Worm (Caenorhabditis elegans) whole organism, young adult: ENCODE data around the gene glb-29.

Experiments used
- B0336.3 ChIP-seq: fragments of 200-800 bp; sonication (Bioruptor generic); IDR thresholded peaks from 2 replicates; pipeline ENCODE4 v1.3.6; 2022; ENCODE audit warnings: missing genetic modification characterization, missing compliant biosample characterization
- F23B12.7 ChIP-seq: sonication (generic microtip); optimal IDR thresholded peaks from 2 replicates; lab custom pipeline; 2017; ENCODE audit warnings: missing genetic modification characterization, mild to moderate bottlenecking, missing compliant biosample characterization, antibody characterized with exemption, moderate library complexity; ENCODE audit not compliant: insufficient read depth
- F39B2.1 ChIP-seq: fragments of 200-800 bp; sonication (Bioruptor generic); IDR thresholded peaks from 2 replicates; pipeline ENCODE4 v1.3.6; 2022; ENCODE audit warnings: missing genetic modification reagents, missing genetic modification characterization, missing compliant biosample characterization
- F49E8.2 ChIP-seq: sonication (generic microtip); optimal IDR thresholded peaks from 3 replicates; lab custom pipeline; 2017; ENCODE audit warnings: missing genetic modification characterization, mild to moderate bottlenecking, missing compliant biosample characterization, antibody characterized with exemption, moderate library complexity; ENCODE audit not compliant: insufficient read depth
- F55B11.4 ChIP-seq: sonication (generic microtip); optimal IDR thresholded peaks from 2 replicates; lab custom pipeline; 2016; ENCODE audit warnings: missing compliant biosample characterization, missing genetic modification characterization, borderline replicate concordance; ENCODE audit not compliant: insufficient read depth
- F57A8.1 ChIP-seq: fragments of 200-800 bp; sonication (Bioruptor generic); optimal IDR thresholded peaks from 2 replicates; lab custom pipeline; 2018; ENCODE audit warnings: mild to moderate bottlenecking, missing genetic modification characterization, moderate library complexity, missing compliant biosample characterization
- Y53F4B.3 ChIP-seq: fragments of 200-800 bp; sonication (Bioruptor generic); IDR thresholded peaks from 2 replicates; pipeline ENCODE4 v1.3.6; 2022; ENCODE audit warnings: missing genetic modification reagents, missing genetic modification characterization, missing compliant biosample characterization
- Y67H2A.10 ChIP-seq: fragments of 200-800 bp; sonication (Bioruptor generic); conservative IDR thresholded peaks from 2 replicates; pipeline ENCODE4 v1.3.6; 2022; ENCODE audit warnings: missing genetic modification reagents, missing genetic modification characterization, missing compliant biosample characterization
- Y79H2A.3 ChIP-seq: fragments of 200-800 bp; sonication (Bioruptor generic); conservative IDR thresholded peaks from 2 replicates; pipeline ENCODE4 v1.3.6; 2022; ENCODE audit warnings: missing genetic modification reagents, missing genetic modification characterization, missing compliant biosample characterization
- Y95B8A.8 ChIP-seq: fragments of 200-800 bp; sonication (Bioruptor generic); IDR thresholded peaks from 2 replicates; pipeline ENCODE4 v1.3.6; 2022; ENCODE audit warnings: missing genetic modification reagents, missing genetic modification characterization, missing compliant biosample characterization
- akir-1 ChIP-seq: fragments of 200-800 bp; sonication (Bioruptor generic); optimal IDR thresholded peaks from 2 replicates; lab custom pipeline; 2018; ENCODE audit warnings: mild to moderate bottlenecking, missing genetic modification characterization, moderate library complexity, missing compliant biosample characterization
- aptf-2 ChIP-seq: fragments of 200-800 bp; sonication (Bioruptor generic); conservative IDR thresholded peaks from 2 replicates; pipeline ENCODE4 v1.3.6; 2022; ENCODE audit warnings: missing genetic modification reagents, missing genetic modification characterization, missing compliant biosample characterization
- attf-3 ChIP-seq: fragments of 200-800 bp; sonication (Bioruptor generic); conservative IDR thresholded peaks from 2 replicates; pipeline ENCODE4 v1.3.6; 2022; ENCODE audit warnings: missing genetic modification reagents, missing genetic modification characterization, missing compliant biosample characterization
- bed-2 ChIP-seq: fragments of 200-800 bp; sonication (Bioruptor generic); IDR thresholded peaks from 2 replicates; pipeline ENCODE4 v1.3.6; 2022; ENCODE audit warnings: missing genetic modification reagents, missing genetic modification characterization, missing compliant biosample characterization
- ccch-3 ChIP-seq: fragments of 200-800 bp; sonication (Bioruptor generic); optimal IDR thresholded peaks from 2 replicates; lab custom pipeline; 2018; ENCODE audit warnings: mild to moderate bottlenecking, missing genetic modification characterization, missing compliant biosample characterization
- cebp-2 ChIP-seq: fragments of 200-800 bp; sonication (Bioruptor generic); IDR thresholded peaks from 2 replicates; pipeline ENCODE4 v1.3.6; 2022; ENCODE audit warnings: missing genetic modification characterization, missing compliant biosample characterization
- ceh-79 ChIP-seq: sonication (generic microtip); optimal IDR thresholded peaks from 2 replicates; lab custom pipeline; 2017; ENCODE audit warnings: mild to moderate bottlenecking, missing genetic modification characterization, missing compliant biosample characterization
- ceh-91 ChIP-seq: fragments of 200-800 bp; sonication (Bioruptor generic); IDR thresholded peaks from 2 replicates; pipeline ENCODE4 v1.3.6; 2022; ENCODE audit warnings: missing genetic modification reagents, missing genetic modification characterization, missing compliant biosample characterization
- chd-7 ChIP-seq: sonication (generic microtip); optimal IDR thresholded peaks from 2 replicates; lab custom pipeline; 2016; ENCODE audit warnings: mild to moderate bottlenecking, missing genetic modification characterization, moderate library complexity, missing compliant biosample characterization
- efl-1 ChIP-seq: fragments of 150-350 bp; optimal IDR thresholded peaks from 2 replicates; lab custom pipeline; 2014; ENCODE audit warnings: missing biosample characterization, missing genetic modification reagents, missing genetic modification characterization
- egrh-3 ChIP-seq: fragments of 200-800 bp; sonication (Bioruptor generic); IDR thresholded peaks from 2 replicates; pipeline ENCODE4 v1.3.6; 2022; ENCODE audit warnings: missing genetic modification reagents, missing genetic modification characterization, missing compliant biosample characterization
- ekl-4 ChIP-seq: fragments of 200-800 bp; sonication (Bioruptor generic); IDR thresholded peaks from 2 replicates; pipeline ENCODE4 v1.3.6; 2022; ENCODE audit warnings: missing genetic modification reagents, missing genetic modification characterization, missing compliant biosample characterization
- ets-4 ChIP-seq: fragments of 200-800 bp; sonication (Bioruptor generic); optimal IDR thresholded peaks from 2 replicates; lab custom pipeline; 2018; ENCODE audit warnings: mild to moderate bottlenecking, missing genetic modification characterization, missing compliant biosample characterization
- fkh-3 ChIP-seq: sonication (generic microtip); optimal IDR thresholded peaks from 2 replicates; lab custom pipeline; 2016; ENCODE audit warnings: mild to moderate bottlenecking, missing genetic modification characterization, missing compliant biosample characterization
- him-1 ChIP-seq: sonication (generic microtip); optimal IDR thresholded peaks from 2 replicates; lab custom pipeline; 2016; ENCODE audit warnings: missing genotype, missing genetic modification reagents, missing genetic modification characterization, missing compliant biosample characterization
- hlh-12 ChIP-seq: sonication (generic microtip); optimal IDR thresholded peaks from 2 replicates; lab custom pipeline; 2016; ENCODE audit warnings: missing genetic modification characterization, missing compliant biosample characterization
- hlh-26 ChIP-seq: fragments of 200-800 bp; sonication (Bioruptor generic); conservative IDR thresholded peaks from 2 replicates; pipeline ENCODE4 v1.3.6; 2022; ENCODE audit warnings: missing genetic modification reagents, missing genetic modification characterization, missing compliant biosample characterization
- hrde-1 ChIP-seq: sonication (generic microtip); optimal IDR thresholded peaks from 2 replicates; lab custom pipeline; 2016; ENCODE audit warnings: missing genetic modification characterization, mild to moderate bottlenecking, missing compliant biosample characterization, moderate library complexity, missing genotype, missing genetic modification reagents, borderline replicate concordance
- hsf-1 ChIP-seq: fragments of 200-800 bp; sonication (Bioruptor generic); IDR thresholded peaks from 2 replicates; pipeline ENCODE4 v1.3.6; 2022; ENCODE audit warnings: missing genetic modification reagents, missing genetic modification characterization, missing compliant biosample characterization
- lag-1 ChIP-seq: fragments of 200-800 bp; sonication (Bioruptor generic); IDR thresholded peaks from 2 replicates; pipeline ENCODE4 v1.3.6; 2022; ENCODE audit warnings: missing genetic modification reagents, missing genetic modification characterization, missing compliant biosample characterization
- lin-26 ChIP-seq: fragments of 200-800 bp; sonication (Bioruptor generic); IDR thresholded peaks from 2 replicates; pipeline ENCODE4 v1.3.6; 2022; ENCODE audit warnings: missing genetic modification reagents, missing genetic modification characterization, missing compliant biosample characterization
- lin-54 ChIP-seq: fragments of 200-800 bp; sonication (Bioruptor generic); optimal IDR thresholded peaks from 2 replicates; lab custom pipeline; 2018; ENCODE audit warnings: mild to moderate bottlenecking, missing genetic modification characterization, missing compliant biosample characterization
- lsy-27 ChIP-seq: sonication (generic microtip); optimal IDR thresholded peaks from 2 replicates; lab custom pipeline; 2017; ENCODE audit warnings: missing genetic modification characterization, mild to moderate bottlenecking, missing compliant biosample characterization, antibody characterized with exemption, missing genotype, borderline replicate concordance; ENCODE audit not compliant: insufficient read depth
- mes-4 ChIP-seq: sonication (generic microtip); optimal IDR thresholded peaks from 2 replicates; lab custom pipeline; 2016; ENCODE audit warnings: missing genotype, missing genetic modification characterization, missing compliant biosample characterization
- nfya-2 ChIP-seq: fragments of 200-800 bp; sonication (Bioruptor generic); IDR thresholded peaks from 2 replicates; pipeline ENCODE4 v1.3.6; 2022; ENCODE audit warnings: missing genetic modification reagents, missing genetic modification characterization, missing compliant biosample characterization
- nfyb-1 ChIP-seq: fragments of 200-800 bp; sonication (Bioruptor generic); IDR thresholded peaks from 2 replicates; pipeline ENCODE4 v1.3.6; 2022; ENCODE audit warnings: missing genetic modification reagents, missing genetic modification characterization, missing compliant biosample characterization
- nhr-90 ChIP-seq: sonication (generic microtip); optimal IDR thresholded peaks from 2 replicates; lab custom pipeline; 2016; ENCODE audit warnings: missing genotype, mild to moderate bottlenecking, missing genetic modification characterization, missing compliant biosample characterization
- pha-4 ChIP-seq: fragments of 150-350 bp; sonication (generic microtip); optimal IDR thresholded peaks from 2 replicates; lab custom pipeline; 2014; ENCODE audit warnings: missing biosample characterization, missing genetic modification reagents, missing genetic modification characterization
- rcor-1 ChIP-seq: fragments of 200-800 bp; sonication (Bioruptor generic); IDR thresholded peaks from 2 replicates; pipeline ENCODE4 v1.3.6; 2022; ENCODE audit warnings: missing genetic modification reagents, missing genetic modification characterization, missing compliant biosample characterization
- rec-8 ChIP-seq, 2 experiments: sonication (generic microtip); optimal IDR thresholded peaks; 2 replicates each; lab custom pipeline; 2016; ENCODE audit warnings: mild to moderate bottlenecking in 2 of 2, missing genetic modification characterization in 2 of 2, missing genetic modification reagents in 2 of 2, missing genotype in 2 of 2, missing biosample characterization in 1 of 2, missing compliant biosample characterization in 1 of 2, moderate library complexity in 1 of 2
- snpc-1.1 ChIP-seq: sonication (generic microtip); optimal IDR thresholded peaks from 2 replicates; lab custom pipeline; 2017; ENCODE audit warnings: missing genetic modification characterization, mild to moderate bottlenecking, missing compliant biosample characterization, antibody characterized with exemption, moderate library complexity, missing genotype, missing genetic modification reagents; ENCODE audit not compliant: insufficient read depth
- snpc-1.3 ChIP-seq: sonication (generic microtip); optimal IDR thresholded peaks from 2 replicates; lab custom pipeline; 2017; ENCODE audit warnings: missing genetic modification characterization, mild to moderate bottlenecking, missing compliant biosample characterization, antibody characterized with exemption, moderate library complexity, missing genotype, missing genetic modification reagents; ENCODE audit not compliant: insufficient read depth
- snpc-4 ChIP-seq, 5 experiments: fragments of 150-350 bp in 1 of 5; sonication (generic microtip) in 4 of 5; optimal IDR thresholded peaks; 2 replicates each; lab custom pipeline; 2014 to 2018; ENCODE audit warnings: missing genetic modification characterization in 5 of 5, missing biosample characterization in 3 of 5, antibody characterized with exemption in 2 of 5, mild to moderate bottlenecking in 2 of 5, missing compliant biosample characterization in 2 of 5, missing genotype in 2 of 5, moderate library complexity in 2 of 5, missing genetic modification reagents in 1 of 5
- somi-1 ChIP-seq: fragments of 200-800 bp; sonication (Bioruptor generic); optimal IDR thresholded peaks from 2 replicates; lab custom pipeline; 2018; ENCODE audit warnings: mild to moderate bottlenecking, missing genetic modification characterization, missing compliant biosample characterization
- unc-130 ChIP-seq: sonication (generic microtip); optimal IDR thresholded peaks from 2 replicates; lab custom pipeline; 2016; ENCODE audit warnings: missing genetic modification reagents, missing genetic modification characterization, missing compliant biosample characterization
- ztf-22 ChIP-seq: fragments of 200-800 bp; sonication (Bioruptor generic); optimal IDR thresholded peaks from 2 replicates; lab custom pipeline; 2018; ENCODE audit warnings: mild to moderate bottlenecking, missing genetic modification characterization, moderate library complexity, missing compliant biosample characterization
- ztf-25 ChIP-seq: fragments of 200-800 bp; sonication (Bioruptor generic); IDR thresholded peaks from 2 replicates; pipeline ENCODE4 v1.3.6; 2022; ENCODE audit warnings: missing genetic modification reagents, missing genetic modification characterization, missing compliant biosample characterization

Gene glb-29

ce11 chrII:11966602-11967001 is 42.3 kb upstream of the glb-29 start, which contains the start of gene rab-7 (continued):
- TF ChIP-seq F23B12.7 (tag; lab: Kevin White, UChicago) = peak; percentile 51
- TF ChIP-seq egrh-3 = no peak
- no peak for TF ChIP-seq F57A8.1 (GFP tag; lab: Kevin White, UChicago)
- TF ChIP-seq cebp-2 (GFP tag; lab: Robert Waterston, UW) = no peak
- 0 out of 2 replicates have a peak, but pooled peaks have one; percentile 22 for TF ChIP-seq nfyb-1
- no peak for TF ChIP-seq Y95B8A.8
- no peak for TF ChIP-seq efl-1
- no peak for TF ChIP-seq him-1 (tag; lab: Kevin White, UChicago)
- no peak for TF ChIP-seq lsy-27 (tag; lab: Kevin White, UChicago)
- 0 out of 2 replicates have a peak, but pooled peaks have one; percentile 29 for TF ChIP-seq B0336.3 (GFP tag; lab: Robert Waterston, UW)
- no peak for TF ChIP-seq akir-1 (GFP tag; lab: Kevin White, UChicago)
- no peak for TF ChIP-seq snpc-4 (GFP tag; optimal IDR thresholded peaks at IDR 0.05; lab: Kevin White, UChicago)
- no peak for TF ChIP-seq snpc-4 (tag; optimal IDR thresholded peaks at IDR 0.05; lab: Kevin White, UChicago)
- no peak for TF ChIP-seq nhr-90 (tag; lab: Kevin White, UChicago)
- TF ChIP-seq hlh-12 (tag; lab: Kevin White, UChicago) = no peak
- TF ChIP-seq Y67H2A.10 = no peak
- TF ChIP-seq ekl-4 = peak; percentile 53; the same call in 1 of the 2 replicates
- no peak for TF ChIP-seq Y53F4B.3 (GFP tag; lab: Robert Waterston, UW)
- no peak; the same call in 1 of the 2 replicates for TF ChIP-seq hsf-1
- peak; percentile 39 for TF ChIP-seq ztf-22
- no peak for TF ChIP-seq aptf-2
- TF ChIP-seq ztf-25 (GFP tag; lab: Robert Waterston, UW) = no peak
- TF ChIP-seq F55B11.4 (tag; lab: Kevin White, UChicago) = no peak
- no peak for TF ChIP-seq unc-130 (GFP tag; lab: Kevin White, UChicago)
- TF ChIP-seq attf-3 (GFP tag; lab: Robert Waterston, UW) = no peak
- TF ChIP-seq F39B2.1 (GFP tag; lab: Robert Waterston, UW) = 0 out of 2 replicates have a peak, but pooled peaks have one; percentile 19
- no peak for TF ChIP-seq pha-4 (tag; lab: Kevin White, UChicago)
- peak; percentile 19 for TF ChIP-seq lin-54 (GFP tag; lab: Kevin White, UChicago)
- no peak for TF ChIP-seq fkh-3 (tag; lab: Kevin White, UChicago)
- no peak for TF ChIP-seq snpc-1.3 (tag; lab: Kevin White, UChicago)
- TF ChIP-seq Y79H2A.3 (GFP tag; lab: Robert Waterston, UW) = no peak
- no peak for TF ChIP-seq somi-1
- no peak for TF ChIP-seq nfya-2 (GFP tag; lab: Robert Waterston, UW)
- no peak for TF ChIP-seq snpc-1.1 (tag; lab: Kevin White, UChicago)
- TF ChIP-seq ccch-3 (GFP tag; lab: Kevin White, UChicago) = no peak
- TF ChIP-seq rcor-1 (GFP tag; lab: Robert Waterston, UW) = no peak
- no peak for TF ChIP-seq ceh-79 (tag; lab: Kevin White, UChicago)
- TF ChIP-seq mes-4 = no peak
- no peak for TF ChIP-seq chd-7 (tag; lab: Kevin White, UChicago)
- TF ChIP-seq ceh-91 (GFP tag; lab: Robert Waterston, UW) = no peak
- no peak for TF ChIP-seq lag-1 (GFP tag; lab: Robert Waterston, UW)
- TF ChIP-seq F49E8.2 (tag; lab: Kevin White, UChicago) = peak; percentile 15
- no peak for TF ChIP-seq bed-2 (GFP tag; lab: Robert Waterston, UW)
- no peak for TF ChIP-seq hlh-26 (GFP tag; lab: Robert Waterston, UW)
- no peak for TF ChIP-seq hrde-1 (tag; lab: Kevin White, UChicago)
- no peak for TF ChIP-seq ets-4 (GFP tag; lab: Kevin White, UChicago)
- TF ChIP-seq lin-26 (GFP tag; lab: Robert Waterston, UW) = no peak
- TF ChIP-seq rec-8 (tag; optimal IDR thresholded peaks at IDR 0.05; lab: Kevin White, UChicago) = no peak
